Worm (Caenorhabditis elegans) whole organism, midembryonic: ENCODE data around the gene srj-14.

Source experiments
- T22C8.4 ChIP-seq: fragments of 200-800 bp; sonication (Bioruptor generic); IDR thresholded peaks from 2 replicates; pipeline ENCODE4 v1.3.6; 2022; ENCODE audit warnings: missing genetic modification characterization, missing compliant biosample characterization
- cog-1 ChIP-seq: sonication (generic microtip); optimal IDR thresholded peaks from 2 replicates; lab custom pipeline; 2016; ENCODE audit warnings: missing genetic modification characterization, missing compliant biosample characterization
- flt-1 ChIP-seq: fragments of 200-800 bp; sonication (Bioruptor generic); IDR thresholded peaks from 2 replicates; pipeline ENCODE4 v1.3.6; 2022; ENCODE audit warnings: missing genetic modification characterization, missing compliant biosample characterization
- klf-2 ChIP-seq: fragments of 200-800 bp; sonication (Bioruptor generic); conservative IDR thresholded peaks from 2 replicates; pipeline ENCODE4 v1.3.6; 2022; ENCODE audit warnings: missing genetic modification reagents, missing genetic modification characterization, missing compliant biosample characterization
- med-1 ChIP-seq: sonication (generic microtip); optimal IDR thresholded peaks from 2 replicates; lab custom pipeline; 2017; ENCODE audit warnings: missing genetic modification characterization, mild to moderate bottlenecking, missing compliant biosample characterization, antibody characterized with exemption, missing genetic modification reagents; ENCODE audit not compliant: insufficient read depth
- ref-1 ChIP-seq: fragments of 200-800 bp; sonication (Bioruptor generic); conservative IDR thresholded peaks from 2 replicates; pipeline ENCODE4 v1.3.6; 2022; ENCODE audit warnings: missing genetic modification reagents, missing genetic modification characterization, missing compliant biosample characterization
- tab-1 ChIP-seq: fragments of 200-800 bp; sonication (Bioruptor generic); IDR thresholded peaks from 2 replicates; pipeline ENCODE4 v1.3.6; 2022; ENCODE audit warnings: missing genetic modification characterization, missing compliant biosample characterization
- ztf-23 ChIP-seq: fragments of 200-800 bp; sonication (Bioruptor generic); IDR thresholded peaks from 2 replicates; pipeline ENCODE4 v1.3.6; 2022; ENCODE audit warnings: missing genetic modification reagents, missing genetic modification characterization, missing compliant biosample characterization
- ztf-29 ChIP-seq: fragments of 200-800 bp; sonication (Bioruptor generic); IDR thresholded peaks from 2 replicates; pipeline ENCODE4 v1.3.6; 2022; ENCODE audit warnings: missing genetic modification reagents, missing genetic modification characterization, missing compliant biosample characterization

Gene srj-14

DNA sequence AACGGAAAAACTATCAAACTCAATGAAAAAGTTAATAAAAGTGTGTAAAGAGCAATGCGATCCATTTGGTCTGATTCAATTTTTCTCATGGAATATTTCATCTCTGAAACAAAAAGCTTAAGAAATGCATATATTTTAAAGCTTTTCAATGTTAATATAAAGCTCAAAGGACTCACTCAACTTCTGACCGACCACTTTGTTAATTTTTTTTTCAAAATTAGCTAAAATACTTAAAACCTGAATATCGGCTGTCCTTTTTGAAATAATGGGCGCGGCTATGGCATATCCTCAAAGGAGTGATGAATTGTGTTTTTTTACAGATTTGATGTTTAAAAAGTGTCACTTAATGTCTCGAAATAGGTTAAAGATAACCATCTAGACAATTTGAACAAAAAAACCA lies 20.3 kb downstream of the srj-14 start, which contains the start of gene C02H6.1:
Gene C02H6.1, minus strand, starts transcription at position 101 of the 400 bp plus-strand sequence.
- TF ChIP-seq ztf-29, result no peak
- no peak for TF ChIP-seq klf-2 (GFP tag; lab: Robert Waterston, UW)
- no peak for TF ChIP-seq med-1 (GFP tag; lab: Kevin White, UChicago)
- no peak for TF ChIP-seq ref-1 (GFP tag; lab: Robert Waterston, UW)
- TF ChIP-seq tab-1, result no peak
- no peak for TF ChIP-seq T22C8.4
- TF ChIP-seq ztf-23 (GFP tag; lab: Robert Waterston, UW), result no peak
- TF ChIP-seq flt-1 (GFP tag; lab: Robert Waterston, UW), result no peak
- TF ChIP-seq cog-1 (tag; lab: Kevin White, UChicago), result no peak

DNA sequence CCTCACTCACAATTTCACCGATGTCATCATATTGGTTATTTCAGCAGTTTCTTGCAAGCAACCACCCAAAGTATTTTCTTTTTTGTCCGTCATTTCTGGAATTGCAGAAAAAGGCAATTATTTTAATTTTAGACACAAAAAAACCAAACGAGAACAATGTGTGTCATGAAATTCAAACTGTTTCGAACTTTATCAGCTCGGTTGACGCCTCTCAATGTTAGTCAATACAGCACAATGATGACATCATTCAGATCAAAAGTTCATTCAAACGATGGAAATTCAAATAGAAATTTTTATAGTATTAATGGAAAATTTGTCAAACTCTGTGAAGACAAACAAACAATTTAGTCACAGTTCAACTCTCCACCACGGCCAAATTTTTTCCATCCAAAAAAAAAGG lies 22.4 kb downstream of the srj-14 start, which contains the start of gene fbxa-105:
Gene fbxa-105, minus strand, starts transcription at position 97 of the 400 bp plus-strand sequence.
- TF ChIP-seq cog-1 (tag; lab: Kevin White, UChicago) (no peak), ztf-29 (no peak)

DNA sequence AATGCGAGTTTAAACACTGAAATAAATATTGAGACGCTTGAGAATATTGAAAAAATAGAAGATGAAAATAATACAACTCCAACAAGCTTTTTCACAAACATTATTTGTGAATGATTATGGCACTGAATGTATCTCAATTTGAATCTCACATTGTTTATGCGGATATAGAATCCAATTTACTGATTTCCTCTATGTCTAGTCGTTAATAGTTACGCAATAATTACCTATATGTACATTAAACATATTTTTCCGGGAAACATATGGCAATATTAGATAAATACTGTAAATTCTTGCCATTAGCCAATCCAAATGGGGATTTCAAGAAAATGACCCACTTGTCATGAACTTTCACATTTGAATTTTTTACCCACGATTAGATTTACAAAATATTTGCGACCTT lies 25.9 kb downstream of the srj-14 start, which contains the start of gene srx-9:
Gene srx-9, minus strand, starts transcription at position 101 of the 400 bp plus-strand sequence.
- TF ChIP-seq ref-1 (GFP tag; lab: Robert Waterston, UW), result no peak
- no peak for TF ChIP-seq ztf-29
- no peak for TF ChIP-seq cog-1 (tag; lab: Kevin White, UChicago)
- TF ChIP-seq klf-2 (GFP tag; lab: Robert Waterston, UW), result no peak
- TF ChIP-seq med-1 (GFP tag; lab: Kevin White, UChicago), result no peak
- TF ChIP-seq flt-1 (GFP tag; lab: Robert Waterston, UW), result no peak
- no peak for TF ChIP-seq T22C8.4
- TF ChIP-seq ztf-23 (GFP tag; lab: Robert Waterston, UW), result no peak
- no peak for TF ChIP-seq tab-1

DNA sequence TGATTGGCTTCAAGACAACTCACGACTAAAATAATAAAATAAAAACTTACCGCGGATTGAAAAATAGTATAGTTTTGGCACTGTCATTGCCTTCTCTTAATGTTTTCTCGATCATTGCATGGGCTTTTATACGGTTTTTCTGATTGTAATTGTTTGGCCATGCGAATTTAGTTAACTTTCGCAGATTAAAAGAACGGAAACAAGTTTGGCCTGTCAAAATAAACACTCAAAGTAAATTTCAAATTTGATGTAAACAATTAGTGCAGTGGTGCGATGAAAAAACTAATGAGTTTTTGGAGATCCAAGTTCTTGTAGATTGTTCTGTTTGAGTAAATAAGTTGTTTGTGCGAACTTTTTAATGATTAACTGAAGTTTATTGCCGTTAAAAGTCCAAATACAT lies 29.7 kb downstream of the srj-14 start, which contains the start of gene gst-41:
Gene gst-41, minus strand, starts transcription at position 101 of the 400 bp plus-strand sequence.
- TF ChIP-seq cog-1 (tag; lab: Kevin White, UChicago) (no peak), klf-2 (GFP tag; lab: Robert Waterston, UW) (no peak), flt-1 (GFP tag; lab: Robert Waterston, UW) (no peak), tab-1 (no peak), ref-1 (GFP tag; lab: Robert Waterston, UW) (no peak), ztf-23 (GFP tag; lab: Robert Waterston, UW) (no peak), ztf-29 (no peak), med-1 (GFP tag; lab: Kevin White, UChicago) (no peak), T22C8.4 (no peak)

DNA sequence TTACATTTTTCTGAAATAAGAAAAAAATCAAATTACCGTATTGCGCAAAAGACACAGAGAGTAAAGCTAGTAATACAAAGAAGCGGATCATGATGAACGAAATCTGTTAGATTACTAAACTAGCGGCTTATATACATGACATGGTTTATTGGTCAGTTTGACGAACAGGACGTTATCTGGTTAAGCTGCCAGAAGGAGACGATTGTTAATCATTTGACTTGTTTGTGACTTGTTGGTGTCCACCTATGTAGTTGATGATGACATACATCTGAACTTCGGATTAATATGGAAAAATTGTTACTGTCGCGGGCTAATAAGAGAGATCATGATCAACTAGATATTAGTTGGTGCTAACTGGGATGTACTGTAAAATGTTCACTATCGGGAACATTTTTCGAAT lies 30.6 kb downstream of the srj-14 start, which contains the start of gene cnc-9:
Gene cnc-9, minus strand, starts transcription at position 101 of the 400 bp plus-strand sequence.
- no peak for TF ChIP-seq klf-2 (GFP tag; lab: Robert Waterston, UW)
- TF ChIP-seq tab-1, result no peak
- TF ChIP-seq med-1 (GFP tag; lab: Kevin White, UChicago), result no peak
- TF ChIP-seq ztf-29, result no peak
- TF ChIP-seq ref-1 (GFP tag; lab: Robert Waterston, UW), result no peak
- no peak for TF ChIP-seq T22C8.4
- TF ChIP-seq flt-1 (GFP tag; lab: Robert Waterston, UW), result no peak
- TF ChIP-seq ztf-23 (GFP tag; lab: Robert Waterston, UW), result no peak
- no peak for TF ChIP-seq cog-1 (tag; lab: Kevin White, UChicago)

ce11 chrV:7400588-7400987 lies 31.1 kb downstream of the srj-14 start, which contains the start of gene srx-60:
Gene srx-60, plus strand, starts transcription at chrV:7400888.
- TF ChIP-seq klf-2 (GFP tag; lab: Robert Waterston, UW), result no peak
- no peak for TF ChIP-seq cog-1 (tag; lab: Kevin White, UChicago)
- TF ChIP-seq tab-1, result no peak
- TF ChIP-seq ref-1 (GFP tag; lab: Robert Waterston, UW), result no peak
- TF ChIP-seq ztf-23 (GFP tag; lab: Robert Waterston, UW), result no peak
- TF ChIP-seq T22C8.4, result no peak
- no peak for TF ChIP-seq ztf-29

DNA sequence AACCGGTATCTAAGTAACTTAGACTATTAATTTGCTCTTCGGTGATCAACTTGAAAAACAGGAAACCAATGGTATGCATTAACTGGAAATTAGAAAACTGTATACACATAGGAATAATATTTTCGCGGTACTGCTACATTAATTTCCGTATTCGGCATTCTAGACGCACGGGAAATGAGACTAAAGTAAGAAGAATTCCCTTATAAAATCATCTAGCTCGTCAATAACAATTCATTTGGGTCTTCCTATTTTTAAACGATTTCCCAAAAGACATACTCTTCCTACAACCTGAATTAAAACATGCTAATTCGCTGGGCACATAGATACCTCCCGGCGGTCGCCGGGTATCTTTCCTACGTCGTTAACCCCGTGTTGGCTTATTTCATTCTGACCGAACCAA lies 32.8 kb downstream of the srj-14 start, which contains the start of gene srj-13:
Gene srj-13, plus strand, starts transcription at position 301 of the 400 bp plus-strand sequence.
- TF ChIP-seq T22C8.4, result no peak
- TF ChIP-seq klf-2 (GFP tag; lab: Robert Waterston, UW), result no peak
- TF ChIP-seq tab-1, result no peak
- TF ChIP-seq ztf-29, result no peak
- no peak for TF ChIP-seq med-1 (GFP tag; lab: Kevin White, UChicago)
- no peak for TF ChIP-seq flt-1 (GFP tag; lab: Robert Waterston, UW)
- TF ChIP-seq cog-1 (tag; lab: Kevin White, UChicago), result no peak
- no peak for TF ChIP-seq ref-1 (GFP tag; lab: Robert Waterston, UW)
- TF ChIP-seq ztf-23 (GFP tag; lab: Robert Waterston, UW), result no peak

DNA sequence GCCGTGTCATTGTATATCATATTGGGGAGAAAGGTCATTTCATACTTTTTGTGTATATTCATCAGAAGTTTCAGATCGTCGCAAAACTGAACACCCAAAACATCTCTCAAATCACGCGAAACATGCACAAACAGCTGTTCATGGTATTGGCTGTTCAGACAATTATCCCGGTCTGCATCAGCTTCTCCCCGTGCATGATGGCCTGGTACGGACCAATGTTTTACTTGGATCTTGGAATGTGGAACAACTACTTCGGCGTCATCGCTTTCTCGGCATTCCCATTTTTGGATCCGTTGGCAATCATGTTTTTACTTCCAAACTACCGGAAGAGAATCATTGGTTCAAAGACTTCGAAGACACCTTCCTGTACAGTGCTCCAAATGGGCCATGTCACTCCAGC lies 34.0 kb downstream of the srj-14 start:
- TF ChIP-seq flt-1 (GFP tag; lab: Robert Waterston, UW) (no peak), ztf-29 (no peak), ref-1 (GFP tag; lab: Robert Waterston, UW) (no peak), cog-1 (tag; lab: Kevin White, UChicago) (no peak), tab-1 (no peak), med-1 (GFP tag; lab: Kevin White, UChicago) (no peak), ztf-23 (GFP tag; lab: Robert Waterston, UW) (no peak)

ce11 chrV:7408520-7408919 lies 39.0 kb downstream of the srj-14 start, which contains the start of gene srt-6:
Gene srt-6, minus strand, starts transcription at chrV:7408814.
- TF ChIP-seq tab-1, result no peak
- no peak for TF ChIP-seq flt-1 (GFP tag; lab: Robert Waterston, UW)
- TF ChIP-seq ztf-23 (GFP tag; lab: Robert Waterston, UW), result no peak
- TF ChIP-seq T22C8.4, result no peak
- TF ChIP-seq med-1 (GFP tag; lab: Kevin White, UChicago), result no peak
- no peak for TF ChIP-seq klf-2 (GFP tag; lab: Robert Waterston, UW)
- TF ChIP-seq ztf-29, result no peak
- TF ChIP-seq cog-1 (tag; lab: Kevin White, UChicago), result no peak
- TF ChIP-seq ref-1 (GFP tag; lab: Robert Waterston, UW), result no peak

DNA sequence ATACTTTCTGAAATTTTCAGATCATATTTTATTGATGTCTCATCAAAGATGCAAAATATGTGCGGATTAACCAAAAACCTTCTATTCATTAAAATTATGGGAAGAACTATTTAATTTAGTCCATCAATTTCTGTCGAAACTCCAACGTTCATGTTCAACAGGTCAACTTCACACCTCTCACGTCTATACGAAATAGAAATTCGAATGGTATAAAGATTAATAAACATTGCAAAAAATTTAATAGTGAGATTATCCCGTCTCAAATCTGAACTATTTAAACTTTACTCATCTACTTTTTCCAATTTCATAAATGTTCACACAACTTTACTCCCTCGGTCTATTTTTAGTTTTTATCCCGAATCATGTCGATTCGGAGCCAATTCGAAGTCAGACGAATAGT lies 40.1 kb downstream of the srj-14 start, which contains the start of gene R13D7.2:
Gene R13D7.2, plus strand, starts transcription at position 301 of the 400 bp plus-strand sequence.
- no peak for TF ChIP-seq med-1 (GFP tag; lab: Kevin White, UChicago)
- no peak for TF ChIP-seq flt-1 (GFP tag; lab: Robert Waterston, UW)
- TF ChIP-seq ref-1 (GFP tag; lab: Robert Waterston, UW), result no peak
